Worm (Caenorhabditis elegans) whole organism, L2 larva: ENCODE results near the gene srh-44.
A peak's percentile ranks its signal among the peaks of the same experiment; 100 is the strongest.
"Not testable (repeated sequence)": the region's sequence is repeated elsewhere in the genome, so short reads cannot be mapped to it uniquely, and the experiment has no call there.

Experiments used
- C34F6.9 ChIP-seq: fragments of 150-350 bp; optimal IDR thresholded peaks from 2 replicates; lab custom pipeline; 2014; ENCODE audit warnings: missing biosample characterization, missing genetic modification characterization
- F13H6.1 ChIP-seq: sonication (generic microtip); optimal IDR thresholded peaks from 2 replicates; lab custom pipeline; 2016; ENCODE audit warnings: missing genetic modification characterization, missing compliant biosample characterization
- R02D3.7 ChIP-seq: fragments of 150-350 bp; optimal IDR thresholded peaks from 2 replicates; lab custom pipeline; 2014; ENCODE audit warnings: missing biosample characterization, missing genetic modification characterization
- Y55F3AM.14 ChIP-seq: fragments of 200-800 bp; sonication (Bioruptor generic); optimal IDR thresholded peaks from 2 replicates; lab custom pipeline; 2018; ENCODE audit warnings: mild to moderate bottlenecking, missing genetic modification characterization, missing compliant biosample characterization
- alr-1 ChIP-seq: fragments of 150-350 bp; optimal IDR thresholded peaks from 2 replicates; lab custom pipeline; 2014; ENCODE audit warnings: missing biosample characterization, missing genetic modification characterization
- aly-2 ChIP-seq: fragments of 150-350 bp; optimal IDR thresholded peaks from 2 replicates; lab custom pipeline; 2014; ENCODE audit warnings: missing biosample characterization, missing genetic modification characterization
- ceh-82 ChIP-seq: fragments of 150-350 bp; optimal IDR thresholded peaks from 2 replicates; lab custom pipeline; 2014; ENCODE audit warnings: missing biosample characterization, missing genetic modification characterization
- elt-1 ChIP-seq: fragments of 150-350 bp; optimal IDR thresholded peaks from 2 replicates; lab custom pipeline; 2014; ENCODE audit warnings: missing biosample characterization, missing genetic modification characterization
- gmeb-1 ChIP-seq: fragments of 150-350 bp; optimal IDR thresholded peaks from 2 replicates; lab custom pipeline; 2014; ENCODE audit warnings: missing biosample characterization, missing genetic modification characterization
- lin-11 ChIP-seq: fragments of 150-350 bp; sonication (generic microtip); optimal IDR thresholded peaks from 2 replicates; lab custom pipeline; 2014; ENCODE audit warnings: missing biosample characterization, missing genetic modification characterization, inconsistent platforms, mixed read lengths
- lin-39 ChIP-seq: fragments of 150-350 bp; optimal IDR thresholded peaks from 2 replicates; lab custom pipeline; 2014; ENCODE audit warnings: missing biosample characterization, missing genetic modification reagents, missing genetic modification characterization
- lsy-2 ChIP-seq, 2 experiments: fragments of 150-350 bp in 1 of 2; sonication (generic microtip) in 1 of 2; optimal IDR thresholded peaks; 2 replicates each; lab custom pipeline; 2014 to 2017; ENCODE audit warnings: missing biosample characterization in 2 of 2, missing genetic modification characterization in 2 of 2
- mab-5 ChIP-seq: fragments of 150-350 bp; optimal IDR thresholded peaks from 2 replicates; lab custom pipeline; 2014; ENCODE audit warnings: missing biosample characterization, missing genetic modification characterization
- mbf-1 ChIP-seq: sonication (generic microtip); optimal IDR thresholded peaks from 2 replicates; lab custom pipeline; 2017; ENCODE audit warnings: missing biosample characterization, missing genetic modification characterization
- nhr-129 ChIP-seq: fragments of 150-350 bp; optimal IDR thresholded peaks from 2 replicates; lab custom pipeline; 2014; ENCODE audit warnings: missing biosample characterization, missing genetic modification characterization
- nhr-23 ChIP-seq: fragments of 150-350 bp; optimal IDR thresholded peaks from 2 replicates; lab custom pipeline; 2014; ENCODE audit warnings: missing biosample characterization, missing genetic modification reagents, missing genetic modification characterization
- nhr-237 ChIP-seq: fragments of 150-350 bp; optimal IDR thresholded peaks from 2 replicates; lab custom pipeline; 2014; ENCODE audit warnings: missing biosample characterization, missing genetic modification characterization
- nhr-6 ChIP-seq: fragments of 150-350 bp; optimal IDR thresholded peaks from 2 replicates; lab custom pipeline; 2014; ENCODE audit warnings: missing biosample characterization, missing genetic modification characterization
- nhr-77 ChIP-seq: fragments of 150-350 bp; optimal IDR thresholded peaks from 2 replicates; lab custom pipeline; 2014; ENCODE audit warnings: missing biosample characterization, missing genetic modification characterization
- peb-1 ChIP-seq: fragments of 150-350 bp; optimal IDR thresholded peaks from 2 replicates; lab custom pipeline; 2014; ENCODE audit warnings: missing biosample characterization, missing genetic modification characterization
- sma-3 ChIP-seq: sonication (generic microtip); optimal IDR thresholded peaks from 2 replicates; lab custom pipeline; 2016; ENCODE audit warnings: missing genetic modification reagents, missing genetic modification characterization, missing compliant biosample characterization
- sma-9 ChIP-seq, 2 experiments: fragments of 150-350 bp in 1 of 2; sonication (generic microtip) in 1 of 2; optimal IDR thresholded peaks; 2 replicates each; lab custom pipeline; 2014 to 2016; ENCODE audit warnings: missing genetic modification characterization in 2 of 2, mild to moderate bottlenecking in 1 of 2, missing biosample characterization in 1 of 2, missing compliant biosample characterization in 1 of 2, missing genetic modification reagents in 1 of 2, moderate library complexity in 1 of 2
- unc-39 ChIP-seq: fragments of 150-350 bp; optimal IDR thresholded peaks from 2 replicates; lab custom pipeline; 2014; ENCODE audit warnings: missing biosample characterization, missing genetic modification characterization
- unc-55 ChIP-seq: fragments of 150-350 bp; sonication (generic microtip); optimal IDR thresholded peaks from 3 replicates; lab custom pipeline; 2014; ENCODE audit warnings: missing biosample characterization, missing genetic modification reagents, missing genetic modification characterization
- zag-1 ChIP-seq: fragments of 150-350 bp; optimal IDR thresholded peaks from 2 replicates; lab custom pipeline; 2014; ENCODE audit warnings: missing biosample characterization, missing genetic modification characterization

Gene srh-44

ce11 chrII:11551981-11552380, 37.1 kb downstream of the srh-44 start, which contains the start of gene dhgd-1:
dhgd-1 (minus strand) TSS chrII:11552081.
- TF ChIP-seq ceh-82; sma-9 (GFP tag; optimal IDR thresholded peaks at IDR 0.05; lab: Kevin White, UChicago); sma-9 (tag; optimal IDR thresholded peaks at IDR 0.05; lab: Kevin White, UChicago); zag-1 (tag; lab: Kevin White, UChicago): not testable (repeated sequence)
- TF ChIP-seq, all 48 proteins: peak for 0; not testable (repeated sequence) for 48

- TF ChIP-seq sma-3: no peak
- TF ChIP-seq, all 48 proteins: peak for 0
Observed at ce11 chrII:11555634-11556033, 40.8 kb downstream of the srh-44 start, which contains the start of gene F54D5.24. F54D5.24 (plus strand) TSS chrII:11555949.

- TF ChIP-seq elt-1 (tag; lab: Kevin White, UChicago): no peak
- no peak for TF ChIP-seq zag-1 (tag; lab: Kevin White, UChicago)
Observed at ce11 chrII:11556338-11556737, 41.5 kb downstream of the srh-44 start, which contains the start of gene F54D5.17. F54D5.17 (plus strand) TSS chrII:11556638.

- TF ChIP-seq gmeb-1: no peak
- no peak for TF ChIP-seq sma-3
- no peak for TF ChIP-seq unc-39 (tag; lab: Kevin White, UChicago)
- no peak for TF ChIP-seq alr-1
- no peak for TF ChIP-seq Y55F3AM.14
- TF ChIP-seq nhr-77: no peak
- TF ChIP-seq mbf-1 (tag; lab: Kevin White, UChicago): no peak
- no peak for TF ChIP-seq lsy-2 (tag; optimal IDR thresholded peaks at IDR 0.05; lab: Kevin White, UChicago)
- no peak for TF ChIP-seq mab-5 (tag; lab: Kevin White, UChicago)
- no peak for TF ChIP-seq aly-2 (tag; lab: Kevin White, UChicago)
Observed at ce11 chrII:11564127-11564526, 49.3 kb downstream of the srh-44 start, which contains the start of gene F54D5.15. F54D5.15 (minus strand) TSS chrII:11564227.

ce11 chrII:11566970-11567711, 52.3 kb downstream of the srh-44 start, which contains the start of gene F54D5.5:
F54D5.5 (minus strand) TSS chrII:11567020.
- TF ChIP-seq nhr-6 (no peak), nhr-237 (tag; lab: Kevin White, UChicago) (no peak), unc-55 (GFP tag; lab: Kevin White, UChicago) (peak; percentile 34), C34F6.9 (peak; percentile 7), unc-39 (tag; lab: Kevin White, UChicago) (no peak), lin-39 (peak; percentile 77), peb-1 (no peak), nhr-129 (peak; percentile 54), R02D3.7 (tag; lab: Kevin White, UChicago) (no peak), lin-11 (peak; percentile 33), nhr-23 (no peak), ceh-82 (no peak), F13H6.1 (tag; lab: Kevin White, UChicago) (peak; percentile 5), mab-5 (tag; lab: Kevin White, UChicago) (peak; percentile 2)
